Worm (Caenorhabditis elegans) whole organism, mixed stage, embryonic: ENCODE results near the gene Y62F5A.12.

Experiments used
- blmp-1 ChIP-seq: fragments of 150-350 bp; optimal IDR thresholded peaks from 2 replicates; lab custom pipeline; 2014; ENCODE audit warnings: missing biosample characterization, missing genetic modification characterization
- ces-1 ChIP-seq: fragments of 150-350 bp; optimal IDR thresholded peaks from 2 replicates; lab custom pipeline; 2014; ENCODE audit warnings: missing biosample characterization, missing genetic modification reagents, missing genetic modification characterization
- cnd-1 ChIP-seq: fragments of 200-800 bp; sonication (Bioruptor generic); optimal IDR thresholded peaks from 2 replicates; lab custom pipeline; 2018; ENCODE audit warnings: mild to moderate bottlenecking, missing genetic modification characterization, missing compliant biosample characterization
- lin-32 ChIP-seq: fragments of 200-800 bp; sonication (Bioruptor generic); optimal IDR thresholded peaks from 2 replicates; lab custom pipeline; 2018; ENCODE audit warnings: mild to moderate bottlenecking, missing genetic modification characterization, missing compliant biosample characterization
- mep-1 ChIP-seq: fragments of 150-350 bp; optimal IDR thresholded peaks from 2 replicates; lab custom pipeline; 2017; ENCODE audit warnings: missing biosample characterization, missing genetic modification reagents, missing genetic modification characterization, inconsistent platforms
- nhr-12 ChIP-seq: fragments of 150-350 bp; optimal IDR thresholded peaks from 2 replicates; lab custom pipeline; 2014; ENCODE audit warnings: missing biosample characterization, missing genetic modification characterization
- nhr-237 ChIP-seq: fragments of 150-350 bp; optimal IDR thresholded peaks from 2 replicates; lab custom pipeline; 2014; ENCODE audit warnings: missing biosample characterization, missing genetic modification characterization
- sem-2 ChIP-seq: fragments of 200-800 bp; sonication (Bioruptor generic); optimal IDR thresholded peaks from 2 replicates; lab custom pipeline; 2018; ENCODE audit warnings: mild to moderate bottlenecking, missing genetic modification characterization, missing compliant biosample characterization
- sptf-1 ChIP-seq: sonication (generic microtip); optimal IDR thresholded peaks from 2 replicates; lab custom pipeline; 2017; ENCODE audit warnings: mild to moderate bottlenecking, missing genetic modification characterization, moderate library complexity, missing compliant biosample characterization
- unc-62 ChIP-seq: fragments of 150-350 bp; optimal IDR thresholded peaks from 2 replicates; lab custom pipeline; 2014; ENCODE audit warnings: missing biosample characterization, missing genetic modification reagents, missing genetic modification characterization
- zip-8 ChIP-seq: fragments of 150-350 bp; optimal IDR thresholded peaks from 2 replicates; lab custom pipeline; 2014; ENCODE audit warnings: missing biosample characterization, missing genetic modification characterization
- ztf-11 ChIP-seq: fragments of 150-350 bp; optimal IDR thresholded peaks from 2 replicates; lab custom pipeline; 2014; ENCODE audit warnings: missing biosample characterization, missing genetic modification characterization

ce11 chrII:11518184-11518583 lies 16.1 kb downstream of the Y62F5A.12 start, which contains the start of gene B0334.10:
- TF ChIP-seq ztf-11 (tag; lab: Kevin White, UChicago) (no peak), mep-1 (tag; lab: Kevin White, UChicago) (no peak), nhr-237 (tag; lab: Kevin White, UChicago) (no peak), sptf-1 (tag; lab: Kevin White, UChicago) (no peak), zip-8 (tag; lab: Kevin White, UChicago) (no peak), lin-32 (GFP tag; lab: Kevin White, UChicago) (no peak), nhr-12 (tag; lab: Kevin White, UChicago) (no peak), unc-62 (no peak), blmp-1 (tag; lab: Kevin White, UChicago) (no peak), sem-2 (GFP tag; lab: Kevin White, UChicago) (no peak), cnd-1 (tag; lab: Kevin White, UChicago) (no peak), ces-1 (GFP tag; lab: Kevin White, UChicago) (no peak)
